Fruit fly (Drosophila melanogaster) ovary, adult (tissue): Measurements from ENCODE around the gene CG31627.

Experiments
- CG17801 ChIP-seq: fragments of 200-800 bp; optimal IDR thresholded peaks from 2 replicates; lab custom pipeline; 2019; ENCODE audit warnings: missing biosample characterization, mild to moderate bottlenecking, missing genetic modification characterization, moderate library complexity; ENCODE audit not compliant: partially characterized antibody

Gene CG31627

dm6 chr2L:21220396-21220795, 47.4 kb downstream of the CG31627 start, which contains the start of gene Atg18b:
Gene Atg18b, minus strand, starts transcription at chr2L:21220572.
- TF ChIP-seq CG17801 (GFP tag; lab: Kevin White, UChicago), result no peak

- TF ChIP-seq CG17801 (GFP tag; lab: Kevin White, UChicago), result no peak
These were observed 48.1 kb downstream of the CG31627 start, which contains the start of gene CG8677 for dm6 chr2L:21221114-21221578. Gene CG8677, plus strand, starts transcription at chr2L:21221312.

- TF ChIP-seq CG17801 (GFP tag; lab: Kevin White, UChicago), result no peak
These were observed 48.8 kb downstream of the CG31627 start for dm6 chr2L:21221778-21222177.
